Worm (Caenorhabditis elegans) whole organism, L1 larva: ENCODE results near the gene str-233.
A peak's percentile ranks its signal among the peaks of the same experiment; 100 is the strongest.

ENCODE experiments used
- C34B4.2 ChIP-seq: sonication (generic microtip); optimal IDR thresholded peaks from 2 replicates; lab custom pipeline; 2017; ENCODE audit warnings: mild to moderate bottlenecking, missing genetic modification characterization, missing compliant biosample characterization
- Y116A8C.19 ChIP-seq: sonication (generic microtip); optimal IDR thresholded peaks from 2 replicates; lab custom pipeline; 2016; ENCODE audit warnings: missing compliant biosample characterization, missing genetic modification characterization, borderline replicate concordance
- aha-1 ChIP-seq: fragments of 150-350 bp; optimal IDR thresholded peaks from 2 replicates; lab custom pipeline; 2014; ENCODE audit warnings: missing biosample characterization, missing genetic modification characterization
- blmp-1 ChIP-seq: fragments of 150-350 bp; optimal IDR thresholded peaks from 2 replicates; lab custom pipeline; 2014; ENCODE audit warnings: missing biosample characterization, missing genetic modification characterization
- ceh-63 ChIP-seq: fragments of 200-800 bp; sonication (Bioruptor generic); optimal IDR thresholded peaks from 2 replicates; lab custom pipeline; 2018; ENCODE audit warnings: mild to moderate bottlenecking, missing genetic modification characterization, missing compliant biosample characterization
- ceh-82 ChIP-seq, 3 experiments: fragments of 150-350 bp in 1 of 3; sonication (generic microtip) in 2 of 3; optimal IDR thresholded peaks; 2 replicates each; lab custom pipeline; 2014 to 2017; ENCODE audit warnings: missing biosample characterization in 3 of 3, missing genetic modification characterization in 3 of 3
- dsc-1 ChIP-seq: sonication (generic microtip); optimal IDR thresholded peaks from 2 replicates; lab custom pipeline; 2016; ENCODE audit warnings: mild to moderate bottlenecking, missing genetic modification characterization, missing compliant biosample characterization
- efl-1 ChIP-seq, 4 experiments: fragments of 150-350 bp; optimal IDR thresholded peaks in 3 of 4; peaks in 1 of 4; 1 replicate in 1 of 4; 2 replicates in 3 of 4; lab custom pipeline; 2014; ENCODE audit warnings: missing biosample characterization in 2 of 4, missing genetic modification characterization in 2 of 4, missing genetic modification reagents in 2 of 4
- efl-3 ChIP-seq: fragments of 200-800 bp; sonication (Bioruptor generic); optimal IDR thresholded peaks from 2 replicates; lab custom pipeline; 2018; ENCODE audit warnings: mild to moderate bottlenecking, missing genetic modification characterization, missing compliant biosample characterization
- egl-13 ChIP-seq: sonication (generic microtip); optimal IDR thresholded peaks from 2 replicates; lab custom pipeline; 2016; ENCODE audit warnings: missing genotype, missing genetic modification reagents, missing genetic modification characterization, missing compliant biosample characterization
- ets-5 ChIP-seq: fragments of 200-800 bp; sonication (Bioruptor generic); IDR thresholded peaks from 2 replicates; pipeline ENCODE4 v1.3.6; 2022; ENCODE audit warnings: missing genetic modification characterization, missing compliant biosample characterization
- fkh-8 ChIP-seq: sonication (generic microtip); optimal IDR thresholded peaks from 2 replicates; lab custom pipeline; 2016; ENCODE audit warnings: mild to moderate bottlenecking, missing genetic modification characterization, missing compliant biosample characterization
- irx-1 ChIP-seq: sonication (generic microtip); optimal IDR thresholded peaks from 2 replicates; lab custom pipeline; 2016; ENCODE audit warnings: missing genetic modification characterization, missing compliant biosample characterization
- lin-14 ChIP-seq: fragments of 200-800 bp; sonication (Bioruptor generic); optimal IDR thresholded peaks from 2 replicates; lab custom pipeline; 2018; ENCODE audit warnings: mild to moderate bottlenecking, missing genetic modification characterization, moderate library complexity, missing compliant biosample characterization
- lin-39 ChIP-seq: fragments of 150-350 bp; optimal IDR thresholded peaks from 2 replicates; lab custom pipeline; 2014; ENCODE audit warnings: missing biosample characterization, missing genetic modification reagents, missing genetic modification characterization
- lir-3 ChIP-seq: sonication (generic microtip); optimal IDR thresholded peaks from 2 replicates; lab custom pipeline; 2016; ENCODE audit warnings: mild to moderate bottlenecking, missing genetic modification characterization, moderate library complexity, missing compliant biosample characterization; ENCODE audit not compliant: poor library complexity
- lsy-2 ChIP-seq, 2 experiments: fragments of 150-350 bp; optimal IDR thresholded peaks; 2 replicates each; lab custom pipeline; 2014; ENCODE audit warnings: missing biosample characterization in 2 of 2, missing genetic modification characterization in 2 of 2
- mab-9 ChIP-seq: fragments of 200-800 bp; sonication (Bioruptor generic); IDR thresholded peaks from 2 replicates; pipeline ENCODE4 v1.3.6; 2022; ENCODE audit warnings: missing genetic modification reagents, missing genetic modification characterization, missing compliant biosample characterization
- mdl-1 ChIP-seq, 2 experiments: fragments of 150-350 bp; optimal IDR thresholded peaks; 2 replicates each; lab custom pipeline; 2014 to 2017; ENCODE audit warnings: missing biosample characterization in 2 of 2, missing genetic modification characterization in 2 of 2, inconsistent platforms in 1 of 2
- mep-1 ChIP-seq: fragments of 150-350 bp; optimal IDR thresholded peaks from 2 replicates; lab custom pipeline; 2014; ENCODE audit warnings: missing biosample characterization, missing genetic modification characterization
- nhr-11 ChIP-seq: fragments of 150-350 bp; optimal IDR thresholded peaks from 2 replicates; lab custom pipeline; 2014; ENCODE audit warnings: missing biosample characterization, missing genetic modification characterization
- nhr-19 ChIP-seq: fragments of 200-800 bp; sonication (Bioruptor generic); conservative IDR thresholded peaks from 2 replicates; pipeline ENCODE4 v1.3.6; 2022; ENCODE audit warnings: missing genetic modification characterization, missing compliant biosample characterization
- nhr-20 ChIP-seq: sonication (generic microtip); optimal IDR thresholded peaks from 2 replicates; lab custom pipeline; 2016; ENCODE audit warnings: mild to moderate bottlenecking, missing genetic modification characterization, missing compliant biosample characterization
- nhr-237 ChIP-seq: fragments of 150-350 bp; optimal IDR thresholded peaks from 2 replicates; lab custom pipeline; 2014; ENCODE audit warnings: missing biosample characterization, missing genetic modification characterization
- nhr-84 ChIP-seq: sonication (generic microtip); optimal IDR thresholded peaks from 2 replicates; lab custom pipeline; 2017; ENCODE audit warnings: missing biosample characterization, missing genetic modification characterization
- nhr-90 ChIP-seq: sonication (generic microtip); optimal IDR thresholded peaks from 2 replicates; lab custom pipeline; 2016; ENCODE audit warnings: mild to moderate bottlenecking, missing genetic modification characterization, missing compliant biosample characterization; ENCODE audit not compliant: poor library complexity
- skn-1 ChIP-seq: fragments of 150-350 bp; optimal IDR thresholded peaks from 2 replicates; lab custom pipeline; 2014; ENCODE audit warnings: missing biosample characterization, missing genetic modification characterization
- unc-30 ChIP-seq: sonication (generic microtip); optimal IDR thresholded peaks from 2 replicates; lab custom pipeline; 2017; ENCODE audit warnings: missing biosample characterization, missing genetic modification characterization
- unc-62 ChIP-seq: fragments of 150-350 bp; optimal IDR thresholded peaks from 2 replicates; lab custom pipeline; 2014; ENCODE audit warnings: missing biosample characterization, missing genetic modification reagents, missing genetic modification characterization
- unc-86 ChIP-seq: sonication (generic microtip); optimal IDR thresholded peaks from 2 replicates; lab custom pipeline; 2016; ENCODE audit warnings: missing genetic modification characterization, missing compliant biosample characterization
- zag-1 ChIP-seq: fragments of 150-350 bp; optimal IDR thresholded peaks from 2 replicates; lab custom pipeline; 2014; ENCODE audit warnings: missing biosample characterization, missing genetic modification characterization
- zip-4 ChIP-seq: fragments of 200-800 bp; sonication (Bioruptor generic); optimal IDR thresholded peaks from 2 replicates; lab custom pipeline; 2018; ENCODE audit warnings: mild to moderate bottlenecking, missing genetic modification characterization, moderate library complexity, missing compliant biosample characterization

Gene str-233

DNA sequence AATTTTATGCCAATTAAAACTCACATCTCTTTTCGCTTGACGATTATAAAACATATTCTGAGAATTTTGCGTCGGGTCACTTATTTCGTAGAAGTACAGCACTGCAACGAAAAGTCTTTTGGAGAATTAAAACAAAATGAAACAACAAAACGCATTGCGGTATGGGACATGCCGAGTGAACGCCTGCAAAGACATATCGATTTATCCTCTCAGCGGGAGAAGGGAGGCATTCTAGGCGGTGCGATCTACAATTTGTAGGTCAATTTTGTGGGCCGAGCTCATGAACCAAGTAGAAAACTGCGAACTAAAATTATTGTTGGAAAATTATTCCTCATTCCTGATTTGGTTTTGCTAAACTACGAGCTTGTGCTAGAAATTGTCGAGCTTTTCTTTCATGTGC, 43.9 kb upstream of the str-233 start, which contains the start of gene F14H3.3:
F14H3.3 (minus strand) TSS at position 101 of the 400 bp plus-strand sequence.
- no peak for TF ChIP-seq efl-1 (optimal IDR thresholded peaks at IDR 0.05; lab: Kevin White, UChicago)
- no peak for TF ChIP-seq efl-1 (GFP tag; optimal IDR thresholded peaks at IDR 0.05 in 1 of 2; lab: Kevin White, UChicago)
- no peak for TF ChIP-seq nhr-20 (tag; lab: Kevin White, UChicago)
- no peak for TF ChIP-seq unc-62 (GFP tag; lab: Kevin White, UChicago)
- TF ChIP-seq lin-14 (GFP tag; lab: Kevin White, UChicago) = no peak
- TF ChIP-seq aha-1 = no peak
- TF ChIP-seq egl-13 (tag; lab: Kevin White, UChicago) = no peak
- no peak for TF ChIP-seq zag-1 (tag; lab: Kevin White, UChicago)

DNA sequence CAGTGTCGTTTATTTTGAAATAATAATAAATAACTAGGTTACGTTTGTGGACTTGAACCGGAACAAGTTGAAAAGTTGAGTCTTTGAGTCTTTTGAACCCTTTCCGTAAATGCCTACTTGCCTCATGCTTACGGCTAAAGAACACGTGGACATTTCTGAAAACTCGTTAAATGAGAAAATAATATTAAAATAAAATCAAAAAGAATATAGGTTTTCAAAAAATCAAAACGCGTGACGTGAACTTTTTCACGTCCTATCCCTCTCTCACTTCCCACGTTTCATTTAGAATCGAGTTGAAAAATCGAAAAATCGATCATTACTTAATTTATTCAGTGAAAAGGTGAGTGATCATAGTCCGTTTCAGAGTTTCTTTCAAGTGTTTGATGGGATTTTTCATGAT, 39.7 kb upstream of the str-233 start, which contains the start of gene best-12:
best-12 (plus strand) TSS at position 301 of the 400 bp plus-strand sequence.
- no peak for TF ChIP-seq Y116A8C.19 (tag; lab: Kevin White, UChicago)
- TF ChIP-seq ets-5 = no peak
- no peak for TF ChIP-seq lin-39 (tag; lab: Kevin White, UChicago)
- TF ChIP-seq unc-30 (tag; lab: Kevin White, UChicago) = no peak
- no peak for TF ChIP-seq nhr-237
- TF ChIP-seq C34B4.2 (tag; lab: Kevin White, UChicago) = no peak
- TF ChIP-seq unc-62 (GFP tag; lab: Kevin White, UChicago) = no peak
- TF ChIP-seq nhr-20 (tag; lab: Kevin White, UChicago) = no peak
- no peak for TF ChIP-seq lir-3 (tag; lab: Kevin White, UChicago)
- TF ChIP-seq nhr-90 (tag; lab: Kevin White, UChicago) = no peak
- no peak for TF ChIP-seq blmp-1 (tag; lab: Kevin White, UChicago)
- TF ChIP-seq nhr-84 (tag; lab: Kevin White, UChicago) = no peak
- TF ChIP-seq lsy-2 (tag; optimal IDR thresholded peaks at IDR 0.05; lab: Kevin White, UChicago) = no peak
- no peak for TF ChIP-seq mep-1
- no peak for TF ChIP-seq nhr-19 (GFP tag; lab: Robert Waterston, UW)
- no peak for TF ChIP-seq fkh-8
- TF ChIP-seq, all 84 proteins: peak for 0

DNA sequence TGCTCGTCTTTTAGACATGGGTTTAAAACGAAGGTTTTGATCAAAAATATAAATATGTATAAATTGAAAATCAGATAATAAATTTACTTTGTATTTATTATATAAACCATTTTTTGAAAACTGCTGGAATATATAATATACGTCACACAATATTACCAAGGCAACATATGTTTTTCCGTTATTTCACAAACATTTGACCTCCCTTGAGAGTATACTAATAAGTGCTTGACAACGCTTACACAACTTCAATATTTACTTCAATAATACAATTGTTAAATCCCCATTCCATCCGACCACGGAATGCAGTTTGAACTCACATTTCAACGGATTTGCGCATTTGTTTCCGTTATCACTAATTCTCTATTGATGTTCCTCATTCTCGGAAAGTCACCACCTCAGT, 38.0 kb upstream of the str-233 start, which contains the start of gene str-198:
str-198 (plus strand) TSS at position 301 of the 400 bp plus-strand sequence.
- TF ChIP-seq dsc-1 (tag; lab: Kevin White, UChicago) = no peak
- no peak for TF ChIP-seq zag-1 (tag; lab: Kevin White, UChicago)
- TF ChIP-seq nhr-11 (tag; lab: Kevin White, UChicago) = no peak
- TF ChIP-seq unc-62 (GFP tag; lab: Kevin White, UChicago) = no peak
- no peak for TF ChIP-seq ceh-63 (GFP tag; lab: Kevin White, UChicago)

DNA sequence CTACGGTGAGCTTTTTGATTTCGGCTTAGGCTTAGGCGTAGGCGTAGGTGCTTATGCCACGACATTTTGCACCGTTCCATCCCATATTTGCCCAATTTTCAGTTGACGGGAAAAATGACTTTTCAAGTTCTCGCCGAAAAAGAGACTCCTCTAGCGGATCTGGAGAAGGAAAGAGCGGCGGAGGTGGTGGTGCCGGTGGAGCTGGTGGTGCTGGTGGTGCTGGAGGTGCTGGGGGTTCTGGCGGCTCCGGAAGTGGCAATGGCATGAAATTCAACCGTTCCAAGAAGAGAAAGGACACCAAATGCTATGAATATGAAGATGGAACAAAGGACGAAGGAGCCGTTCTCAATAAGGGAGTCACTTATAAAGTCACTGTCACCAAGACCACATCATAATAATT, 37.6 kb upstream of the str-233 start:
- TF ChIP-seq mab-9 (GFP tag; lab: Robert Waterston, UW) = no peak
- no peak for TF ChIP-seq lin-14 (GFP tag; lab: Kevin White, UChicago)
- TF ChIP-seq irx-1 = no peak
- no peak for TF ChIP-seq nhr-84 (tag; lab: Kevin White, UChicago)
- TF ChIP-seq lsy-2 (tag; optimal IDR thresholded peaks at IDR 0.05; lab: Kevin White, UChicago) = no peak
- TF ChIP-seq skn-1 (tag; lab: Kevin White, UChicago) = no peak
- no peak for TF ChIP-seq unc-86 (tag; lab: Kevin White, UChicago)
- no peak for TF ChIP-seq unc-30 (tag; lab: Kevin White, UChicago)
- TF ChIP-seq ceh-82 (tag; optimal IDR thresholded peaks at IDR 0.05; lab: Kevin White, UChicago) = no peak
- TF ChIP-seq efl-3 (GFP tag; lab: Kevin White, UChicago) = no peak
- no peak for TF ChIP-seq zip-4 (GFP tag; lab: Kevin White, UChicago)
- no peak for TF ChIP-seq unc-62 (GFP tag; lab: Kevin White, UChicago)

DNA sequence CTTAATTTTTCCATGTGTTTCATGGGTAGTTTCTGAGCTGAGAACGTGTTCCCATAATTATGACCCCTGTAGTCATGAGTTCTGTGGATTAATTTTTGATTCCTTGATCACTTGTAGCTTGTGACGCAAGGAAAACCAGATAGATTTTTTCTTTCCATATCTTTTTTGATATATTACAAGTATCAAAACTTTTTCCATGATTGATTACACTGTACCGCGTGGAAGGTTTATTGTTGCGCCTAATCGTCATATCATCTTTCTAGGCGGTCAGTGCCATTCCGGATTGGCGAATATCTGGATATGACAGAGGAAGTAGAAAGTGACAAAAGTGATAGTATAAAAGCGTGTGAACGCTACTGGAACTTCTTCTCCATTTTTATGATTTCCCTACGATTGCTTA, 37.1 kb upstream of the str-233 start, which contains the start of gene ZK285.2:
ZK285.2 (plus strand) TSS at position 301 of the 400 bp plus-strand sequence.
- TF ChIP-seq efl-1 (optimal IDR thresholded peaks at IDR 0.05; lab: Kevin White, UChicago) (no peak), efl-1 (GFP tag; optimal IDR thresholded peaks at IDR 0.05 in 1 of 2; lab: Kevin White, UChicago) (peak in 1 of 2 experiments; percentile 16), mdl-1 (tag; optimal IDR thresholded peaks at IDR 0.05; lab: Kevin White, UChicago) (no peak), blmp-1 (tag; lab: Kevin White, UChicago) (peak; percentile 31), lir-3 (tag; lab: Kevin White, UChicago) (no peak)
